Worm (Caenorhabditis elegans): ENCODE results near the gene Y116A8C.463.

DNA sequence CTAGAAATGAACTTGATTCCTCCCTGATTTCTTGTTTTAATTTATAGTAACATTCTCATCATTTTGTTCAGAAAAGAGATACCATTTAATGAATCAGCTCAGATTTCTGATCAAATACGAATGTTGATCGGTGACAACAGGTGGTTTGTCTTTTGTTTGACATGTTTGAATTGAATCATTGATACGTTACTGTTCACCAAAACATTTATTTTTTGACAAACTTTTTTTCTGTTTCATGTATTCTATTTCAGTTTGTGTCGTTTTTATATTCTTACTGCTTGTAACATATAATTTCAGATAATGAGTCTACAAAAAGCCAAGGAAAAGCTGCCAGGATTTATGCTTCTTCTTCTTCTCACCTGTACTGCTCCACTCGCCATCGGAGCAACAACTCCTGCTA, 4.6 kb downstream of the Y116A8C.463 start, which contains the start of gene nep-24:
- no peak for TF ChIP-seq elt-3 (tag; optimal IDR thresholded peaks at IDR 0.05)
- TF ChIP-seq snpc-4 (tag; optimal IDR thresholded peaks at IDR 0.05) = no peak
- TF ChIP-seq ceh-16 (tag; optimal IDR thresholded peaks at IDR 0.05) = no peak
- TF ChIP-seq R02D3.7 (tag; optimal IDR thresholded peaks at IDR 0.05) = no peak
- no peak for TF ChIP-seq fos-1 (tag; optimal IDR thresholded peaks at IDR 0.05)
- no peak for TF ChIP-seq nhr-77 (tag; optimal IDR thresholded peaks at IDR 0.05)
- TF ChIP-seq ceh-82 (tag; optimal IDR thresholded peaks at IDR 0.05) = no peak
